Fruit fly (Drosophila melanogaster) whole organism, embryonic: ENCODE results near the gene Cand1.

ENCODE experiments used
- Adf1 ChIP-seq: fragments of 200-800 bp; sonication (Bioruptor generic); IDR thresholded peaks from 2 replicates; pipeline ENCODE4 v1.3.6; 2022; ENCODE audit warnings: missing biosample characterization, missing genetic modification characterization
- C15 ChIP-seq: fragments of 200-800 bp; sonication (Bioruptor generic); IDR thresholded peaks from 3 replicates; pipeline ENCODE4 v1.3.6; 2022; ENCODE audit warnings: missing biosample characterization, missing genetic modification characterization
- CG11560 ChIP-seq: fragments of 200-800 bp; sonication (Bioruptor generic); IDR thresholded peaks from 3 replicates; pipeline ENCODE4 v1.3.6; 2022; ENCODE audit warnings: missing biosample characterization, missing genetic modification characterization
- CG12769 ChIP-seq: fragments of 200-800 bp; sonication (Bioruptor generic); optimal IDR thresholded peaks from 2 replicates; lab custom pipeline; 2019; ENCODE audit warnings: missing biosample characterization, mild to moderate bottlenecking, missing genetic modification characterization, moderate library complexity
- CG13424 ChIP-seq: fragments of 200-800 bp; sonication (Bioruptor generic); optimal IDR thresholded peaks from 2 replicates; lab custom pipeline; 2019; ENCODE audit warnings: missing biosample characterization, mild to moderate bottlenecking, missing genetic modification characterization, moderate library complexity
- CG13894 ChIP-seq: fragments of 200-800 bp; sonication (Bioruptor generic); optimal IDR thresholded peaks from 3 replicates; lab custom pipeline; 2018; ENCODE audit warnings: missing biosample characterization, mild to moderate bottlenecking, missing genetic modification characterization, moderate library complexity
- CG14710 ChIP-seq: fragments of 200-800 bp; sonication (Bioruptor generic); optimal IDR thresholded peaks from 3 replicates; lab custom pipeline; 2019; ENCODE audit warnings: missing biosample characterization, mild to moderate bottlenecking, missing genetic modification characterization, moderate library complexity
- CG15479 ChIP-seq: fragments of 200-800 bp; sonication (Bioruptor generic); optimal IDR thresholded peaks from 3 replicates; lab custom pipeline; 2019; ENCODE audit warnings: missing biosample characterization, mild to moderate bottlenecking, missing genetic modification characterization, moderate library complexity
- CG15514 ChIP-seq: fragments of 200-800 bp; sonication (Bioruptor generic); optimal IDR thresholded peaks from 3 replicates; lab custom pipeline; 2017; ENCODE audit warnings: missing biosample characterization, missing genetic modification characterization, mild to moderate bottlenecking, moderate library complexity, missing genetic modification reagents
- CG15696 ChIP-seq: fragments of 200-800 bp; sonication (Bioruptor generic); optimal IDR thresholded peaks from 2 replicates; lab custom pipeline; 2019; ENCODE audit warnings: missing biosample characterization, mild to moderate bottlenecking, missing genetic modification characterization, moderate library complexity
- CG1603 ChIP-seq: fragments of 200-800 bp; sonication (Bioruptor generic); optimal IDR thresholded peaks from 2 replicates; lab custom pipeline; 2019; ENCODE audit warnings: missing biosample characterization, mild to moderate bottlenecking, missing genetic modification characterization, moderate library complexity
- CG16779 ChIP-seq: fragments of 200-800 bp; sonication (Bioruptor generic); IDR thresholded peaks from 2 replicates; pipeline ENCODE4 v1.3.6; 2022; ENCODE audit warnings: missing biosample characterization, missing genetic modification characterization
- CG17328 ChIP-seq: fragments of 200-800 bp; sonication (Bioruptor generic); IDR thresholded peaks from 2 replicates; pipeline ENCODE4 v1.3.6; 2022; ENCODE audit warnings: missing biosample characterization, missing genetic modification characterization
- CG18011 ChIP-seq: fragments of 200-800 bp; sonication (Bioruptor generic); optimal IDR thresholded peaks from 2 replicates; lab custom pipeline; 2017; ENCODE audit warnings: missing biosample characterization, missing genetic modification characterization, mild to moderate bottlenecking, moderate library complexity, missing genotype
- CG30020 ChIP-seq: fragments of 200-800 bp; optimal IDR thresholded peaks from 2 replicates; lab custom pipeline; 2019; ENCODE audit warnings: missing biosample characterization, mild to moderate bottlenecking, missing genetic modification characterization, moderate library complexity
- CG42726 ChIP-seq: fragments of 200-800 bp; sonication (Bioruptor generic); IDR thresholded peaks from 2 replicates; pipeline ENCODE4 v1.3.6; 2022; ENCODE audit warnings: missing biosample characterization, missing genetic modification characterization; ENCODE audit not compliant: partially characterized antibody
- CG4282 ChIP-seq: fragments of 200-800 bp; sonication (Bioruptor generic); optimal IDR thresholded peaks from 2 replicates; lab custom pipeline; 2016; ENCODE audit warnings: missing biosample characterization, missing genetic modification characterization
- CG4617 ChIP-seq: fragments of 200-800 bp; sonication (Bioruptor generic); optimal IDR thresholded peaks from 3 replicates; lab custom pipeline; 2016; ENCODE audit warnings: missing biosample characterization, missing genetic modification characterization, borderline replicate concordance
- CG8281 ChIP-seq: fragments of 200-800 bp; sonication (Bioruptor generic); optimal IDR thresholded peaks from 2 replicates; lab custom pipeline; 2018; ENCODE audit warnings: missing biosample characterization, mild to moderate bottlenecking, missing genetic modification characterization, moderate library complexity
- CG8290 ChIP-seq, 3 experiments: fragments of 200-800 bp; sonication (Bioruptor generic); optimal IDR thresholded peaks; 2 replicates each; lab custom pipeline; 2016 to 2019; ENCODE audit warnings: missing biosample characterization in 3 of 3, missing genetic modification characterization in 3 of 3, mild to moderate bottlenecking in 2 of 3, moderate library complexity in 1 of 3
- CG9797 ChIP-seq: fragments of 200-800 bp; sonication (Bioruptor generic); optimal IDR thresholded peaks from 3 replicates; lab custom pipeline; 2018; ENCODE audit warnings: missing biosample characterization, mild to moderate bottlenecking, missing genetic modification characterization
- D19A ChIP-seq: fragments of 200-800 bp; optimal IDR thresholded peaks from 3 replicates; lab custom pipeline; 2019; ENCODE audit warnings: missing biosample characterization, mild to moderate bottlenecking, missing genetic modification characterization, moderate library complexity
- Dref ChIP-seq: fragments of 200-800 bp; sonication (Bioruptor generic); IDR thresholded peaks from 2 replicates; pipeline ENCODE4 v1.3.6; 2022; ENCODE audit warnings: missing biosample characterization, missing genetic modification characterization
- Gug ChIP-seq: fragments of 200-800 bp; sonication (Bioruptor generic); IDR thresholded peaks from 4 replicates; pipeline ENCODE4 v1.3.6; 2022; ENCODE audit warnings: missing biosample characterization, missing genetic modification characterization
- HLH54F ChIP-seq: fragments of 200-800 bp; sonication (Bioruptor generic); optimal IDR thresholded peaks from 3 replicates; lab custom pipeline; 2016; ENCODE audit warnings: missing biosample characterization, missing genetic modification characterization
- Hr3 ChIP-seq: fragments of 200-800 bp; sonication (Bioruptor generic); optimal IDR thresholded peaks from 3 replicates; lab custom pipeline; 2016; ENCODE audit warnings: missing biosample characterization, missing genetic modification characterization
- MBD-R2 ChIP-seq: fragments of 200-800 bp; sonication (Bioruptor generic); IDR thresholded peaks from 2 replicates; pipeline ENCODE4 v1.3.6; 2022; ENCODE audit warnings: missing biosample characterization, missing genetic modification characterization
- MESR4 ChIP-seq: fragments of 200-800 bp; sonication (Bioruptor generic); optimal IDR thresholded peaks from 2 replicates; lab custom pipeline; 2018; ENCODE audit warnings: missing biosample characterization, mild to moderate bottlenecking, missing genetic modification characterization, moderate library complexity
- Med ChIP-seq: fragments of 200-800 bp; sonication (Bioruptor generic); peaks from one replicate; lab custom pipeline; 2016; ENCODE audit warnings: missing biosample characterization, missing genetic modification characterization, mild to moderate bottlenecking, inconsistent platforms, moderate library complexity
- Mrtf ChIP-seq: fragments of 200-800 bp; sonication (Bioruptor generic); IDR thresholded peaks from 3 replicates; pipeline ENCODE4 v1.3.6; 2022; ENCODE audit warnings: missing biosample characterization, missing genetic modification characterization
- Nf-YB ChIP-seq: fragments of 200-800 bp; sonication (Bioruptor generic); optimal IDR thresholded peaks from 3 replicates; lab custom pipeline; 2019; ENCODE audit warnings: missing biosample characterization, mild to moderate bottlenecking, missing genetic modification characterization, moderate library complexity
- Nf-YC ChIP-seq: fragments of 200-800 bp; optimal IDR thresholded peaks from 3 replicates; lab custom pipeline; 2019; ENCODE audit warnings: missing biosample characterization, mild to moderate bottlenecking, missing genetic modification characterization, moderate library complexity
- Oli ChIP-seq: fragments of 200-800 bp; sonication (Bioruptor generic); optimal IDR thresholded peaks from 2 replicates; lab custom pipeline; 2018; ENCODE audit warnings: missing biosample characterization, mild to moderate bottlenecking, missing genetic modification characterization, moderate library complexity
- Sry-β ChIP-seq: fragments of 200-800 bp; sonication (Bioruptor generic); optimal IDR thresholded peaks from 2 replicates; lab custom pipeline; 2018; ENCODE audit warnings: missing biosample characterization, mild to moderate bottlenecking, missing genetic modification characterization, moderate library complexity
- Tbp ChIP-seq: fragments of >200 bp; optimal IDR thresholded peaks from 2 replicates; lab custom pipeline; 2018; ENCODE audit warnings: missing biosample characterization, missing genetic modification characterization
- ci ChIP-seq: fragments of 200-800 bp; sonication (Bioruptor generic); IDR thresholded peaks from 3 replicates; pipeline ENCODE4 v1.3.6; 2022; ENCODE audit warnings: missing biosample characterization, missing genetic modification characterization
- disco-r ChIP-seq: fragments of 200-800 bp; sonication (Bioruptor generic); optimal IDR thresholded peaks from 2 replicates; lab custom pipeline; 2016; ENCODE audit warnings: missing biosample characterization, missing genetic modification characterization
- fd64A ChIP-seq: fragments of 200-800 bp; sonication (Bioruptor generic); optimal IDR thresholded peaks from 3 replicates; lab custom pipeline; 2018; ENCODE audit warnings: missing biosample characterization, mild to moderate bottlenecking, missing genetic modification characterization
- gfzf ChIP-seq: fragments of 200-800 bp; sonication (Bioruptor generic); optimal IDR thresholded peaks from 2 replicates; lab custom pipeline; 2016; ENCODE audit warnings: missing biosample characterization, mild to moderate bottlenecking, missing genetic modification characterization, moderate library complexity
- grau ChIP-seq: fragments of 200-800 bp; optimal IDR thresholded peaks from 3 replicates; lab custom pipeline; 2019; ENCODE audit warnings: missing biosample characterization, mild to moderate bottlenecking, missing genetic modification characterization, moderate library complexity
- her ChIP-seq: fragments of 200-800 bp; sonication (Bioruptor generic); optimal IDR thresholded peaks from 2 replicates; lab custom pipeline; 2016; ENCODE audit warnings: missing biosample characterization, missing genetic modification characterization
- hkb ChIP-seq, 2 experiments: fragments of 200-800 bp in 1 of 2; fragments of >200 bp in 1 of 2; sonication (Bioruptor generic) in 1 of 2; IDR thresholded peaks in 1 of 2; optimal IDR thresholded peaks in 1 of 2; 2 replicates each; pipeline versions ENCODE4 v1.3.6 to Lab custom; 2017 to 2022; ENCODE audit warnings: missing biosample characterization in 1 of 2, missing genetic modification characterization in 1 of 2
- jing ChIP-seq: fragments of 200-800 bp; sonication (Bioruptor generic); optimal IDR thresholded peaks from 2 replicates; lab custom pipeline; 2018; ENCODE audit warnings: missing biosample characterization, mild to moderate bottlenecking, missing genetic modification characterization
- odd ChIP-seq: fragments of 200-800 bp; sonication (Bioruptor generic); optimal IDR thresholded peaks from 2 replicates; lab custom pipeline; 2017; ENCODE audit warnings: missing biosample characterization, mild to moderate bottlenecking, missing genetic modification characterization
- p53 ChIP-seq: fragments of 200-800 bp; sonication (Bioruptor generic); optimal IDR thresholded peaks from 2 replicates; lab custom pipeline; 2016; ENCODE audit warnings: missing biosample characterization, missing genetic modification characterization
- pzg ChIP-seq: fragments of 200-800 bp; sonication (Bioruptor generic); optimal IDR thresholded peaks from 3 replicates; lab custom pipeline; 2018; ENCODE audit warnings: missing biosample characterization, mild to moderate bottlenecking, missing genetic modification characterization, moderate library complexity
- row ChIP-seq: fragments of 200-800 bp; sonication (Bioruptor generic); IDR thresholded peaks from 3 replicates; pipeline ENCODE4 v1.3.6; 2022; ENCODE audit warnings: missing biosample characterization, missing genetic modification characterization
- so ChIP-seq: fragments of 200-800 bp; sonication (Bioruptor generic); IDR thresholded peaks from 3 replicates; pipeline ENCODE4 v1.3.6; 2022; ENCODE audit warnings: missing biosample characterization, missing genetic modification characterization
- stwl ChIP-seq: fragments of 200-800 bp; sonication (Bioruptor generic); optimal IDR thresholded peaks from 3 replicates; lab custom pipeline; 2018; ENCODE audit warnings: missing biosample characterization, mild to moderate bottlenecking, missing genetic modification characterization, moderate library complexity
- trem ChIP-seq: fragments of 200-800 bp; optimal IDR thresholded peaks from 3 replicates; lab custom pipeline; 2019; ENCODE audit warnings: missing biosample characterization, mild to moderate bottlenecking, missing genetic modification characterization, moderate library complexity
- wdn ChIP-seq: fragments of 200-800 bp; sonication (Bioruptor generic); IDR thresholded peaks from 2 replicates; pipeline ENCODE4 v1.3.6; 2022; ENCODE audit warnings: missing biosample characterization, missing genetic modification characterization

The Cand1 gene

DNA sequence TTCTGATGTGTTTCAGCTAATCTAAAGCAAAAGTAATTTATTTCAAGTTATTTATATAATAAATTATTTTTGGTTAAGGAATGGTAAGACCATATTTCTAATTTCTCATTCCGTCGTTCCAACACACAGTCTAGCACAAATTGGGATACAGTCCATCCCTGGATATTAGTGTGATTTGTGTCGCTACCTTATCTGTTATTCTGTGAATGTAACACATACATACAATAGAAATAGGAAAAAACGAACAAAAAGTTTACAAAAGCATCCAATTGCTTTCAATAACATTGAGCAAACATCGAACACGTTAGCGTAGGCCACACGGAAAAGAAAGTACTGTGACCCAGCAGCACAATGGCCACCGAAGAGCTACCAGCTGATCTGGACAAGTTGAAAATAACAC, 4.0 kb upstream of the Cand1 start, which contains the start of gene CG5056 (continued):
- TF ChIP-seq odd (GFP tag; lab: Kevin White, UChicago) (no peak), CG13894 (tag; lab: Kevin White, UChicago) (no peak), CG15479 (GFP tag; lab: Kevin White, UChicago) (no peak), jing (GFP tag; lab: Kevin White, UChicago) (no peak), CG42726 (GFP tag; lab: Robert Waterston, UW) (no peak), p53 (no peak), CG13424 (peak; percentile 30), CG15696 (tag; lab: Kevin White, UChicago) (peak; percentile 18), Nf-YB (GFP tag; lab: Kevin White, UChicago) (no peak), her (GFP tag; lab: Kevin White, UChicago) (peak; percentile 95), Dref (peak; percentile 39), Med (GFP tag; lab: Kevin White, UChicago) (peak; percentile 78), MBD-R2 (GFP tag; lab: Robert Waterston, UW) (peak; percentile 85), CG11560 (no peak), disco-r (no peak), Adf1 (GFP tag; lab: Robert Waterston, UW) (no peak), wdn (no peak), CG12769 (no peak), fd64A (GFP tag; lab: Kevin White, UChicago) (no peak), Nf-YC (tag; lab: Kevin White, UChicago) (peak; percentile 53), CG17328 (GFP tag; lab: Robert Waterston, UW) (no peak), Gug (GFP tag; lab: Robert Waterston, UW) (no peak), CG4282 (GFP tag; lab: Kevin White, UChicago) (no peak), HLH54F (GFP tag; lab: Kevin White, UChicago) (no peak), Oli (tag; lab: Kevin White, UChicago) (no peak), hkb (optimal IDR thresholded peaks at IDR 0.05; lab: Kevin White, UChicago) (no peak), hkb (GFP tag; IDR thresholded peaks at IDR 0.05; lab: Robert Waterston, UW) (no peak), CG8281 (no peak), so (GFP tag; lab: Robert Waterston, UW) (no peak), grau (tag; lab: Kevin White, UChicago) (peak; percentile 34), C15 (GFP tag; lab: Robert Waterston, UW) (no peak), D19A (tag; lab: Kevin White, UChicago) (no peak)

- TF ChIP-seq CG15514 (GFP tag; lab: Kevin White, UChicago) (peak; percentile 5), Tbp (GFP tag; lab: Kevin White, UChicago) (no peak), stwl (peak; percentile 7), Mrtf (GFP tag; lab: Robert Waterston, UW) (no peak), CG1603 (tag; lab: Kevin White, UChicago) (peak; percentile 51), row (GFP tag; lab: Robert Waterston, UW) (peak; percentile 55; the same call in 2 of the 3 replicates), MBD-R2 (GFP tag; lab: Robert Waterston, UW) (0 out of 2 replicates have a peak, but pooled peaks have one; percentile 30), gfzf (GFP tag; lab: Kevin White, UChicago) (peak; percentile 48), CG14710 (peak; percentile 3), Hr3 (GFP tag; lab: Kevin White, UChicago) (no peak), pzg (peak; percentile 24), CG18011 (GFP tag; lab: Kevin White, UChicago) (peak; percentile 81), MESR4 (GFP tag; lab: Kevin White, UChicago) (peak; percentile 52), CG8290 (GFP tag; optimal IDR thresholded peaks at IDR 0.05; lab: Kevin White, UChicago) (no peak), CG8290 (tag; optimal IDR thresholded peaks at IDR 0.05; lab: Kevin White, UChicago) (no peak), trem (tag; lab: Kevin White, UChicago) (peak; percentile 42), CG4617 (GFP tag; lab: Kevin White, UChicago) (peak; percentile 8), CG9797 (GFP tag; lab: Kevin White, UChicago) (peak; percentile 2), ci (GFP tag; lab: Robert Waterston, UW) (0 out of 3 replicates have a peak, but pooled peaks have one; percentile 24), Sry-β (peak; percentile 90), CG16779 (no peak), CG30020 (tag; lab: Kevin White, UChicago) (peak; percentile 80)
Observed at dm6 chr2L:10364229-10364628, 1.7 kb upstream of the Cand1 start, which contains the start of gene lft. Gene lft, plus strand, starts transcription at chr2L:10364471.
